Fruit fly (Drosophila melanogaster) whole organism, wandering third instar larva: Measurements from ENCODE around the gene CG43658.

Source experiments
- CG32264 ChIP-seq: fragments of 200-800 bp; sonication (Bioruptor generic); optimal IDR thresholded peaks from 2 replicates; lab custom pipeline; 2016; ENCODE audit warnings: missing biosample characterization, missing genetic modification characterization
- Dif ChIP-seq: fragments of 200-275, 200-300 bp; sonication (Bioruptor generic); optimal IDR thresholded peaks from 2 replicates; lab custom pipeline; 2018; ENCODE audit warnings: missing biosample characterization, missing genetic modification characterization; ENCODE audit not compliant: partially characterized antibody
- Hr78 ChIP-seq: fragments of >200 bp; optimal IDR thresholded peaks from 2 replicates; lab custom pipeline; 2017; ENCODE audit warnings: missing biosample characterization, missing genetic modification characterization
- br ChIP-seq: fragments of 200-800 bp; sonication (Bioruptor generic); optimal IDR thresholded peaks from 2 replicates; lab custom pipeline; 2016; ENCODE audit warnings: missing biosample characterization, missing genetic modification characterization
- ey ChIP-seq: fragments of 200-800 bp; sonication (Bioruptor generic); optimal IDR thresholded peaks from 2 replicates; lab custom pipeline; 2016; ENCODE audit warnings: missing biosample characterization, missing genetic modification characterization
- fru ChIP-seq: fragments of 200-800 bp; sonication (Bioruptor generic); optimal IDR thresholded peaks from 3 replicates; lab custom pipeline; 2016; ENCODE audit warnings: missing biosample characterization, mild to moderate bottlenecking, missing genetic modification characterization
- tai ChIP-seq: sonication (Bioruptor generic); optimal IDR thresholded peaks from 2 replicates; lab custom pipeline; 2016; ENCODE audit warnings: missing biosample characterization, missing genetic modification characterization
- usp ChIP-seq: fragments of >200 bp; optimal IDR thresholded peaks from 2 replicates; lab custom pipeline; 2017; ENCODE audit warnings: missing biosample characterization, missing genetic modification characterization

DNA sequence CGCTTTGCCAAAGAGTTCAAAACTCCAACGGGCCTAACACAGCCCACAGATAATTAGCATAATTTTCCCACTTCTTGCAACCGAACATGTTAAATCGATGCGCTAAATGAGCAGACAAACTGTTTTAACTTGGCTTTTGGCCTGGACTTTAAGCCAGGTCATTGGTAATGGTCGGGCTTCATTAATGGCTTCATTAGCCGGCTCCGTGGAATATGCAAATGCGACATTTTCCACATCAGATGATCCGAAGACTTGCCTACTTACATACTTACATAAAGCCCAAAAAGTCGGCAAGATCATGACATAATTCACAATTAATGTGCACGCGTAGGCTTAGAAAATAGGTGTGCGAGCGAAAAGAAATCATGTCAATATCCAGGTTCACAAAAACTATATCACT, 82.6 kb downstream of the CG43658 start:
- TF ChIP-seq tai (GFP tag; lab: Kevin White, UChicago) (no peak), Dif (GFP tag; lab: Kevin White, UChicago) (no peak), Hr78 (GFP tag; lab: Kevin White, UChicago) (no peak), usp (GFP tag; lab: Kevin White, UChicago) (no peak), CG32264 (no peak), br (GFP tag; lab: Kevin White, UChicago) (no peak), ey (no peak), fru (GFP tag; lab: Kevin White, UChicago) (no peak)
